Worm (Caenorhabditis elegans): ENCODE data around the gene R04B5.1.

- TF ChIP-seq mdl-1 (tag; optimal IDR thresholded peaks at IDR 0.05) (no peak), hlh-4 (tag; optimal IDR thresholded peaks at IDR 0.05) (no peak), ama-1 (optimal IDR thresholded peaks at IDR 0.05) (no peak), aly-2 (tag; optimal IDR thresholded peaks at IDR 0.05) (no peak), ztf-11 (tag; optimal IDR thresholded peaks at IDR 0.05) (no peak), tbx-2 (tag; optimal IDR thresholded peaks at IDR 0.05) (no peak), Y116A8C.19 (tag; optimal IDR thresholded peaks at IDR 0.05; ENCODE audit: borderline replicate concordance) (no peak)
Observed at ce11 chrV:10075441-10075840, 2.7 kb downstream of the R04B5.1 start, which contains the start of gene F57A8.7.
